Worm (Caenorhabditis elegans): ENCODE measurements around the gene trpp-12.

The trpp-12 gene

ce11 chrX:2409243-2409741, at the start of gene trpp-12, which contains the start of gene C43H6.12:
trpp-12 (plus strand) TSS chrX:2409691.
C43H6.12 (plus strand) TSS chrX:2409607.
- peak; percentile 65 for TF ChIP-seq nhr-80 (tag; optimal IDR thresholded peaks at IDR 0.05)
- no peak for TF ChIP-seq lin-35 (GFP tag; optimal IDR thresholded peaks at IDR 0.05)
- TF ChIP-seq sdz-38 (tag; optimal IDR thresholded peaks at IDR 0.05), result no peak
- TF ChIP-seq nhr-90 (tag; optimal IDR thresholded peaks at IDR 0.05), result no peak

ce11 chrX:2359797-2360196, 49.7 kb upstream of the trpp-12 start, which contains the start of gene lgc-40:
lgc-40 (plus strand) TSS chrX:2360097.
- TF ChIP-seq Y56A3A.18 (GFP tag; IDR thresholded peaks at IDR 0.05) (no peak), mes-4 (tag; optimal IDR thresholded peaks at IDR 0.05) (no peak), mxl-1 (tag; optimal IDR thresholded peaks at IDR 0.05) (no peak), ztf-25 (GFP tag; IDR thresholded peaks at IDR 0.05) (no peak), C06A6.2 (GFP tag; conservative IDR thresholded peaks at IDR 0.05) (no peak), ama-1 (optimal IDR thresholded peaks at IDR 0.05) (no peak), ama-1 (GFP tag; optimal IDR thresholded peaks at IDR 0.05) (no peak), F37B4.10 (GFP tag; IDR thresholded peaks at IDR 0.05) (no peak), lin-26 (GFP tag; IDR thresholded peaks at IDR 0.05) (no peak), nhr-179 (tag; optimal IDR thresholded peaks at IDR 0.05) (no peak), nfyb-1 (GFP tag; IDR thresholded peaks at IDR 0.05) (no peak), gei-17 (GFP tag; optimal IDR thresholded peaks at IDR 0.05) (no peak), nhr-120 (GFP tag; IDR thresholded peaks at IDR 0.05) (no peak)

- no peak for TF ChIP-seq sea-2 (GFP tag; IDR thresholded peaks at IDR 0.05)
- TF ChIP-seq ekl-4 (GFP tag; IDR thresholded peaks at IDR 0.05), result no peak
- no peak for TF ChIP-seq ama-1 (optimal IDR thresholded peaks at IDR 0.05)
- no peak for TF ChIP-seq ama-1 (GFP tag; optimal IDR thresholded peaks at IDR 0.05)
- peak; percentile 62 for TF ChIP-seq him-1 (tag; optimal IDR thresholded peaks at IDR 0.05)
- no peak for TF ChIP-seq lin-54 (GFP tag; optimal IDR thresholded peaks at IDR 0.05)
- TF ChIP-seq ZK185.1 (tag; optimal IDR thresholded peaks at IDR 0.05; ENCODE audit: poor library complexity, severe bottlenecking), result no peak
- no peak for TF ChIP-seq ztf-26 (tag; optimal IDR thresholded peaks at IDR 0.05)
- no peak for TF ChIP-seq F49E8.2 (tag; optimal IDR thresholded peaks at IDR 0.05; ENCODE audit: insufficient read depth)
- TF ChIP-seq Y53F4B.3 (GFP tag; IDR thresholded peaks at IDR 0.05), result no peak
- TF ChIP-seq snpc-1.1 (tag; optimal IDR thresholded peaks at IDR 0.05; ENCODE audit: insufficient read depth), result peak; percentile 80
- TF ChIP-seq chd-7 (tag; optimal IDR thresholded peaks at IDR 0.05), result no peak
- TF ChIP-seq tbp1 (GFP tag; optimal IDR thresholded peaks at IDR 0.05), result no peak
- TF ChIP-seq cebp-1 (GFP tag; IDR thresholded peaks at IDR 0.05), result no peak
- no peak for TF ChIP-seq cebp-1 (tag; optimal IDR thresholded peaks at IDR 0.05)
- TF ChIP-seq bed-1 (GFP tag; IDR thresholded peaks at IDR 0.05), result no peak
- no peak for TF ChIP-seq B0336.3 (GFP tag; IDR thresholded peaks at IDR 0.05)
- no peak for TF ChIP-seq ztf-18 (tag; optimal IDR thresholded peaks at IDR 0.05)
- TF ChIP-seq C06A6.2 (GFP tag; conservative IDR thresholded peaks at IDR 0.05), result no peak
- TF ChIP-seq attf-3 (GFP tag; conservative IDR thresholded peaks at IDR 0.05), result no peak
- peak; percentile 68 for TF ChIP-seq snpc-4 (GFP tag; optimal IDR thresholded peaks at IDR 0.05)
- TF ChIP-seq snpc-4 (tag; optimal IDR thresholded peaks at IDR 0.05), result peak; percentile 28 to 93 (median 90)
- no peak for TF ChIP-seq K11D2.4 (GFP tag; IDR thresholded peaks at IDR 0.05)
- TF ChIP-seq F37B4.10 (GFP tag; IDR thresholded peaks at IDR 0.05), result no peak
- no peak for TF ChIP-seq hmg-20 (GFP tag; IDR thresholded peaks at IDR 0.05)
- peak; percentile 65 for TF ChIP-seq hmg-1.2 (GFP tag; IDR thresholded peaks at IDR 0.05)
- no peak for TF ChIP-seq T26A5.8 (tag; optimal IDR thresholded peaks at IDR 0.05)
- no peak for TF ChIP-seq sdz-38 (tag; optimal IDR thresholded peaks at IDR 0.05)
- no peak for TF ChIP-seq Y95B8A.8 (GFP tag; IDR thresholded peaks at IDR 0.05)
- no peak for TF ChIP-seq B0035.1 (tag; optimal IDR thresholded peaks at IDR 0.05)
- no peak for TF ChIP-seq B0019.2 (GFP tag; conservative IDR thresholded peaks at IDR 0.05)
- TF ChIP-seq sptf-2 (GFP tag; optimal IDR thresholded peaks at IDR 0.05), result peak; percentile 19
- no peak for TF ChIP-seq atf-7 (tag; optimal IDR thresholded peaks at IDR 0.05)
- TF ChIP-seq ceh-91 (GFP tag; IDR thresholded peaks at IDR 0.05), result no peak
- TF ChIP-seq nhr-90 (tag; optimal IDR thresholded peaks at IDR 0.05), result no peak
- no peak for TF ChIP-seq mel-28 (tag; optimal IDR thresholded peaks at IDR 0.05; ENCODE audit: borderline replicate concordance)
Measured at ce11 chrX:2362872-2363271, 46.6 kb upstream of the trpp-12 start.
